Fruit fly (Drosophila melanogaster) whole organism, embryonic: ENCODE results near the gene CG14684.
A peak's percentile ranks its signal among the peaks of the same experiment; 100 is the strongest.

Experiments used
- Atf3 ChIP-seq: fragments of 200-800 bp; sonication (Bioruptor generic); optimal IDR thresholded peaks from 3 replicates; lab custom pipeline; 2016; ENCODE audit warnings: missing biosample characterization, missing genetic modification characterization
- Bteb2 ChIP-seq: fragments of 200-800 bp; sonication (Bioruptor generic); optimal IDR thresholded peaks from 2 replicates; lab custom pipeline; 2016; ENCODE audit warnings: missing biosample characterization, missing genetic modification characterization
- CG10979 ChIP-seq: fragments of 200-800 bp; sonication (Bioruptor generic); optimal IDR thresholded peaks from 2 replicates; lab custom pipeline; 2018; ENCODE audit warnings: missing biosample characterization, mild to moderate bottlenecking, missing genetic modification characterization, moderate library complexity
- CG12391 ChIP-seq: fragments of 200-800 bp; sonication (Bioruptor generic); optimal IDR thresholded peaks from 3 replicates; lab custom pipeline; 2018; ENCODE audit warnings: missing biosample characterization, mild to moderate bottlenecking, missing genetic modification characterization, moderate library complexity
- CG13775 ChIP-seq: fragments of 200-800 bp; sonication (Bioruptor generic); optimal IDR thresholded peaks from 3 replicates; lab custom pipeline; 2017; ENCODE audit warnings: missing biosample characterization, mild to moderate bottlenecking, missing genetic modification characterization
- CG15011 ChIP-seq: fragments of 200-800 bp; sonication (Bioruptor generic); optimal IDR thresholded peaks from 3 replicates; lab custom pipeline; 2018; ENCODE audit warnings: missing biosample characterization, mild to moderate bottlenecking, missing genetic modification characterization
- CG17802 ChIP-seq: fragments of 200-800 bp; sonication (Bioruptor generic); optimal IDR thresholded peaks from 2 replicates; lab custom pipeline; 2018; ENCODE audit warnings: missing biosample characterization, mild to moderate bottlenecking, missing genetic modification characterization, moderate library complexity
- CG18011 ChIP-seq: fragments of 200-800 bp; sonication (Bioruptor generic); optimal IDR thresholded peaks from 2 replicates; lab custom pipeline; 2017; ENCODE audit warnings: missing biosample characterization, missing genetic modification characterization, mild to moderate bottlenecking, moderate library complexity, missing genotype
- CG18262 ChIP-seq: fragments of 200-800 bp; optimal IDR thresholded peaks from 3 replicates; lab custom pipeline; 2019; ENCODE audit warnings: missing biosample characterization, mild to moderate bottlenecking, missing genetic modification characterization, moderate library complexity
- CG2116 ChIP-seq: fragments of 200-800 bp; sonication (Bioruptor generic); optimal IDR thresholded peaks from 3 replicates; lab custom pipeline; 2018; ENCODE audit warnings: missing biosample characterization, mild to moderate bottlenecking, missing genetic modification characterization
- CG2678 ChIP-seq: fragments of 200-800 bp; sonication (Bioruptor generic); optimal IDR thresholded peaks from 3 replicates; lab custom pipeline; 2019; ENCODE audit warnings: missing biosample characterization, mild to moderate bottlenecking, missing genetic modification characterization, moderate library complexity
- CG31224 ChIP-seq: fragments of 200-800 bp; sonication (Bioruptor generic); IDR thresholded peaks from 2 replicates; pipeline ENCODE4 v1.3.6; 2022; ENCODE audit warnings: missing biosample characterization, missing genetic modification characterization
- CG33557 ChIP-seq: fragments of 200-800 bp; sonication (Bioruptor generic); optimal IDR thresholded peaks from 2 replicates; lab custom pipeline; 2019; ENCODE audit warnings: missing biosample characterization, mild to moderate bottlenecking, missing genetic modification characterization, moderate library complexity
- CG3407 ChIP-seq: fragments of 200-800 bp; sonication (Bioruptor generic); optimal IDR thresholded peaks from 2 replicates; lab custom pipeline; 2018; ENCODE audit warnings: missing biosample characterization, mild to moderate bottlenecking, missing genetic modification characterization
- CG7372 ChIP-seq: fragments of 200-800 bp; sonication (Bioruptor generic); IDR thresholded peaks from 2 replicates; pipeline ENCODE4 v1.3.6; 2022; ENCODE audit warnings: missing biosample characterization, missing genetic modification characterization
- CG9437 ChIP-seq: fragments of 200-800 bp; sonication (Bioruptor generic); optimal IDR thresholded peaks from 2 replicates; lab custom pipeline; 2018; ENCODE audit warnings: missing biosample characterization, mild to moderate bottlenecking, missing genetic modification characterization
- CG9797 ChIP-seq: fragments of 200-800 bp; sonication (Bioruptor generic); optimal IDR thresholded peaks from 3 replicates; lab custom pipeline; 2018; ENCODE audit warnings: missing biosample characterization, mild to moderate bottlenecking, missing genetic modification characterization
- Dad ChIP-seq: fragments of 200-800 bp; sonication (Bioruptor generic); optimal IDR thresholded peaks from 3 replicates; lab custom pipeline; 2016; ENCODE audit warnings: missing biosample characterization, missing genetic modification characterization
- Dbx ChIP-seq: fragments of 200-800 bp; sonication (Bioruptor generic); IDR thresholded peaks from 3 replicates; pipeline ENCODE4 v1.3.6; 2022; ENCODE audit warnings: missing biosample characterization, missing genetic modification characterization
- Deaf1 ChIP-seq: fragments of 200-800 bp; optimal IDR thresholded peaks from 3 replicates; lab custom pipeline; 2019; ENCODE audit warnings: missing biosample characterization, mild to moderate bottlenecking, missing genetic modification characterization, moderate library complexity
- Dip2 ChIP-seq: fragments of 200-800 bp; sonication (Bioruptor generic); IDR thresholded peaks from 2 replicates; pipeline ENCODE4 v1.3.6; 2022; ENCODE audit warnings: missing biosample characterization, missing genetic modification characterization
- Hr78 ChIP-seq, 2 experiments: fragments of 200-800 bp in 1 of 2; fragments of >200 bp in 1 of 2; sonication (Bioruptor generic) in 1 of 2; optimal IDR thresholded peaks; 2 replicates each; lab custom pipeline; 2017 to 2019; ENCODE audit warnings: missing biosample characterization in 2 of 2, missing genetic modification characterization in 2 of 2, mild to moderate bottlenecking in 1 of 2, moderate library complexity in 1 of 2
- MTF-1 ChIP-seq: fragments of 200-800 bp; sonication (Bioruptor generic); optimal IDR thresholded peaks from 2 replicates; lab custom pipeline; 2018; ENCODE audit warnings: missing biosample characterization, mild to moderate bottlenecking, missing genetic modification characterization, borderline replicate concordance
- Max ChIP-seq: fragments of 200-800 bp; sonication (Bioruptor generic); optimal IDR thresholded peaks from 2 replicates; lab custom pipeline; 2016; ENCODE audit warnings: missing biosample characterization, mild to moderate bottlenecking, missing genetic modification characterization
- Mes4 ChIP-seq: fragments of 200-800 bp; sonication (Bioruptor generic); optimal IDR thresholded peaks from 2 replicates; lab custom pipeline; 2016; ENCODE audit warnings: missing biosample characterization, missing genetic modification characterization
- NC2α ChIP-seq: fragments of 200-800 bp; sonication (Bioruptor generic); optimal IDR thresholded peaks from 2 replicates; lab custom pipeline; 2016; ENCODE audit warnings: missing biosample characterization, missing genetic modification characterization
- Opbp ChIP-seq: fragments of 200-800 bp; sonication (Bioruptor generic); IDR thresholded peaks from 3 replicates; pipeline ENCODE4 v1.3.6; 2022; ENCODE audit warnings: missing biosample characterization, missing genetic modification characterization; ENCODE audit not compliant: partially characterized antibody
- Rx ChIP-seq: fragments of 200-800 bp; sonication (Bioruptor generic); IDR thresholded peaks from 2 replicates; pipeline ENCODE4 v1.3.6; 2022; ENCODE audit warnings: missing biosample characterization, missing genetic modification characterization
- Scr ChIP-seq: fragments of 200-800 bp; sonication (Bioruptor generic); IDR thresholded peaks from 2 replicates; pipeline ENCODE4 v1.3.6; 2022; ENCODE audit warnings: missing biosample characterization, missing genetic modification characterization; ENCODE audit not compliant: partially characterized antibody
- Sox100B ChIP-seq: fragments of 200-800 bp; sonication (Bioruptor generic); optimal IDR thresholded peaks from 3 replicates; lab custom pipeline; 2018; ENCODE audit warnings: missing biosample characterization, mild to moderate bottlenecking, missing genetic modification characterization
- abd-A ChIP-seq: fragments of 200-800 bp; sonication (Bioruptor generic); optimal IDR thresholded peaks from 3 replicates; lab custom pipeline; 2019; ENCODE audit warnings: missing biosample characterization, mild to moderate bottlenecking, missing genetic modification characterization, moderate library complexity
- al ChIP-seq: fragments of 200-800 bp; sonication (Bioruptor generic); IDR thresholded peaks from 2 replicates; pipeline ENCODE4 v1.3.6; 2022; ENCODE audit warnings: missing biosample characterization, missing genetic modification characterization
- ap ChIP-seq: fragments of 200-800 bp; sonication (Bioruptor generic); IDR thresholded peaks from 2 replicates; pipeline ENCODE4 v1.3.6; 2022; ENCODE audit warnings: missing biosample characterization, missing genetic modification characterization
- chinmo ChIP-seq: fragments of 200-800 bp; sonication (Bioruptor generic); IDR thresholded peaks from 4 replicates; pipeline ENCODE4 v1.3.6; 2022; ENCODE audit warnings: missing biosample characterization, missing genetic modification characterization; ENCODE audit not compliant: partially characterized antibody
- dmrt11E ChIP-seq: fragments of 200-800 bp; sonication (Bioruptor generic); optimal IDR thresholded peaks from 3 replicates; lab custom pipeline; 2018; ENCODE audit warnings: missing biosample characterization, mild to moderate bottlenecking, missing genetic modification characterization, moderate library complexity
- eyg ChIP-seq: fragments of 200-800 bp; sonication (Bioruptor generic); optimal IDR thresholded peaks from 3 replicates; lab custom pipeline; 2016; ENCODE audit warnings: missing biosample characterization, missing genetic modification characterization
- grn ChIP-seq: fragments of 200-800 bp; sonication (Bioruptor generic); optimal IDR thresholded peaks from 3 replicates; lab custom pipeline; 2017; ENCODE audit warnings: missing biosample characterization, missing genetic modification characterization
- jing ChIP-seq: fragments of 200-800 bp; sonication (Bioruptor generic); optimal IDR thresholded peaks from 2 replicates; lab custom pipeline; 2018; ENCODE audit warnings: missing biosample characterization, mild to moderate bottlenecking, missing genetic modification characterization
- ken ChIP-seq: fragments of 200-800 bp; sonication (Bioruptor generic); IDR thresholded peaks from 3 replicates; pipeline ENCODE4 v1.3.6; 2022; ENCODE audit warnings: missing biosample characterization, missing genetic modification characterization
- kni ChIP-seq: fragments of 200-800 bp; sonication (Bioruptor generic); optimal IDR thresholded peaks from 3 replicates; lab custom pipeline; 2017; ENCODE audit warnings: mild to moderate bottlenecking, missing biosample characterization, missing genetic modification reagents, missing genetic modification characterization
- lbe ChIP-seq: fragments of 200-800 bp; sonication (Bioruptor generic); optimal IDR thresholded peaks from 2 replicates; lab custom pipeline; 2016; ENCODE audit warnings: missing biosample characterization, mild to moderate bottlenecking, missing genetic modification characterization
- oc ChIP-seq: fragments of 200-800 bp; sonication (Bioruptor generic); optimal IDR thresholded peaks from 2 replicates; lab custom pipeline; 2018; ENCODE audit warnings: missing biosample characterization, mild to moderate bottlenecking, missing genetic modification characterization, moderate library complexity
- slp2 ChIP-seq: fragments of 200-800 bp; sonication (Bioruptor generic); optimal IDR thresholded peaks from 2 replicates; lab custom pipeline; 2016; ENCODE audit warnings: missing biosample characterization, missing genetic modification characterization
- sqz ChIP-seq: fragments of 200-800 bp; sonication (Bioruptor generic); optimal IDR thresholded peaks from 3 replicates; lab custom pipeline; 2018; ENCODE audit warnings: missing biosample characterization, mild to moderate bottlenecking, missing genetic modification characterization
- tgo ChIP-seq: fragments of 200-800 bp; sonication (Bioruptor generic); IDR thresholded peaks from 3 replicates; pipeline ENCODE4 v1.3.6; 2022; ENCODE audit warnings: missing biosample characterization, missing genetic modification characterization
- tll ChIP-seq, 2 experiments: fragments of 200-800 bp in 1 of 2; fragments of >200 bp in 1 of 2; sonication (Bioruptor generic) in 1 of 2; optimal IDR thresholded peaks; 2 replicates each; lab custom pipeline; 2017 to 2019; ENCODE audit warnings: missing biosample characterization in 2 of 2, missing genetic modification characterization in 2 of 2, mild to moderate bottlenecking in 1 of 2, moderate library complexity in 1 of 2
- tup ChIP-seq: fragments of 200-800 bp; sonication (Bioruptor generic); optimal IDR thresholded peaks from 2 replicates; lab custom pipeline; 2016; ENCODE audit warnings: missing biosample characterization, mild to moderate bottlenecking, missing genetic modification characterization, moderate library complexity
- tx ChIP-seq: fragments of 200-800 bp; sonication (Bioruptor generic); optimal IDR thresholded peaks from 2 replicates; lab custom pipeline; 2016; ENCODE audit warnings: missing biosample characterization, missing genetic modification characterization
- unpg ChIP-seq: fragments of 200-800 bp; sonication (Bioruptor generic); optimal IDR thresholded peaks from 3 replicates; lab custom pipeline; 2018; ENCODE audit warnings: missing biosample characterization, mild to moderate bottlenecking, missing genetic modification characterization, moderate library complexity
- vvl ChIP-seq: fragments of 200-800 bp; sonication (Bioruptor generic); IDR thresholded peaks from 2 replicates; pipeline ENCODE4 v1.3.6; 2022; ENCODE audit warnings: missing biosample characterization, missing genetic modification characterization
- wor ChIP-seq: fragments of 200-800 bp; sonication (Bioruptor generic); IDR thresholded peaks from 2 replicates; pipeline ENCODE4 v1.3.6; 2022; ENCODE audit warnings: missing biosample characterization, missing genetic modification characterization

CG14684 gene

DNA sequence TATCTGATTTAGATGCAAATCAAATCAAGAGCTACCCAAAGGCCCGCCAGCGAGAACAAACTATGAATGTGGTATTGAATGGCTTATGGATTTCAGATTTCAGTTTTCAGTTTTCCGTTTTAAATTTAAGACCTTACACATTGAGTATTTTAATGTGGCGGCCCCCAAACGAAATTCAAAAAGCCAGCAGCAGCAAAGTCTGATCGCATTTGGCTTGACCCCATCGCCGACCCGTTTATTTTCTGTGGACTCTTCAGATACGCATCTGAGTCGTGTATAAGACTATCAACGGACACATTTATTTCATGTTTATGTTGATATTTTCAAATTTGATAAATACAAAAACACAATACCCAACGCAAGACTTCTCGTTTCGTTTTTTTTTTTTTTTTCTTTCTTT is 47.2 kb upstream of the CG14684 start:
- TF ChIP-seq Bteb2 (GFP tag; lab: Kevin White, UChicago) (no peak), chinmo (peak; percentile 72; the same call in 1 of the 4 replicates), al (no peak), oc (tag; lab: Kevin White, UChicago) (peak; percentile 57), MTF-1 (no peak), Dad (GFP tag; lab: Kevin White, UChicago) (no peak), Hr78 (GFP tag; optimal IDR thresholded peaks at IDR 0.05; lab: Kevin White, UChicago) (peak in 1 of 2 experiments; percentile 64), Rx (GFP tag; lab: Robert Waterston, UW) (no peak), CG7372 (GFP tag; lab: Robert Waterston, UW) (no peak), Max (GFP tag; lab: Kevin White, UChicago) (no peak), CG3407 (no peak), CG2678 (no peak), CG18011 (GFP tag; lab: Kevin White, UChicago) (no peak), kni (GFP tag; lab: Kevin White, UChicago) (peak; percentile 84), Mes4 (GFP tag; lab: Kevin White, UChicago) (no peak), tgo (GFP tag; lab: Robert Waterston, UW) (no peak), jing (no peak), abd-A (tag; lab: Kevin White, UChicago) (peak; percentile 78), Scr (GFP tag; lab: Robert Waterston, UW) (no peak), ap (no peak), grn (GFP tag; lab: Kevin White, UChicago) (peak; percentile 74), CG9797 (GFP tag; lab: Kevin White, UChicago) (no peak), Dbx (no peak), vvl (GFP tag; lab: Robert Waterston, UW) (peak; percentile 25; the same call in 1 of the 2 replicates), sqz (peak; percentile 35), eyg (GFP tag; lab: Kevin White, UChicago) (no peak)

DNA sequence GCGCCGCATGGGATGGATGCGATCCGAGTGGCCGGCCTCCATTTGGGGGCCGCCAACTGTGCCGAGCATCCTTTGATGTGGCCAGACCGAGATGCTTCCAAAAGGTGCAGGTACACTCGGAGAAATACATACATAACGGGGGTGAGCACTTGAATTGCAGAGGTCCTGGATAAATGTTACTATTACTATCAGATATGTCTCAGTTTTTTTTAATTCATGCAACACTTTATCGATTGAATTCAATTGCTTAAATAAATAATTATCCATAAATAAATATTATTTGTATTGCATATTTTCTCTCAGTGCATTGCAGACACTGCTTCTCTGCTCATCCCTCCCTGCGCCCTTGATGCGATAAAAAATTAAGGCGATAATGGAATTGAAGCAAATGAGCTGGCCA is 45.7 kb upstream of the CG14684 start:
- TF ChIP-seq dmrt11E (peak; percentile 60), ken (GFP tag; lab: Robert Waterston, UW) (no peak), CG17802 (no peak), Atf3 (GFP tag; lab: Kevin White, UChicago) (no peak), Deaf1 (no peak), lbe (GFP tag; lab: Kevin White, UChicago) (peak; percentile 34), CG2116 (GFP tag; lab: Kevin White, UChicago) (no peak), CG12391 (tag; lab: Kevin White, UChicago) (peak; percentile 5), Sox100B (GFP tag; lab: Kevin White, UChicago) (no peak), wor (GFP tag; lab: Robert Waterston, UW) (no peak), tll (GFP tag; optimal IDR thresholded peaks at IDR 0.05; lab: Kevin White, UChicago) (no peak), unpg (GFP tag; lab: Kevin White, UChicago) (peak; percentile 3), slp2 (GFP tag; lab: Kevin White, UChicago) (no peak), Opbp (GFP tag; lab: Robert Waterston, UW) (no peak), CG31224 (GFP tag; lab: Robert Waterston, UW) (no peak), CG13775 (GFP tag; lab: Kevin White, UChicago) (no peak), tx (GFP tag; lab: Kevin White, UChicago) (no peak), CG7372 (GFP tag; lab: Robert Waterston, UW) (no peak), CG18262 (peak; percentile 37), NC2α (GFP tag; lab: Kevin White, UChicago) (no peak), CG33557 (no peak), Dip2 (GFP tag; lab: Robert Waterston, UW) (no peak), CG9437 (GFP tag; lab: Kevin White, UChicago) (no peak), CG15011 (GFP tag; lab: Kevin White, UChicago) (no peak), CG10979 (tag; lab: Kevin White, UChicago) (peak; percentile 46), tup (GFP tag; lab: Kevin White, UChicago) (no peak)
